Worm (Caenorhabditis elegans) whole organism, L4 larva: Measurements from ENCODE around the gene F38E9.6.

Experiments used
- ZK337.2 ChIP-seq: fragments of 200-800 bp; sonication (Bioruptor generic); IDR thresholded peaks from 2 replicates; pipeline ENCODE4 v1.3.6; 2022; ENCODE audit warnings: missing genetic modification reagents, missing genetic modification characterization, missing compliant biosample characterization
- lin-13 ChIP-seq: fragments of 150-350 bp; optimal IDR thresholded peaks from 2 replicates; lab custom pipeline; 2014; ENCODE audit warnings: missing biosample characterization, missing genetic modification reagents, missing genetic modification characterization
- unc-39 ChIP-seq: sonication (generic microtip); optimal IDR thresholded peaks from 2 replicates; lab custom pipeline; 2017; ENCODE audit warnings: missing biosample characterization, missing genetic modification characterization
- ztf-7 ChIP-seq: fragments of 150-350 bp; optimal IDR thresholded peaks from 2 replicates; lab custom pipeline; 2014; ENCODE audit warnings: missing biosample characterization, missing genetic modification characterization

ce11 chrX:16447116-16447515 lies 14.9 kb downstream of the F38E9.6 start:
- TF ChIP-seq ztf-7 (tag; lab: Kevin White, UChicago) (no peak), unc-39 (no peak), ZK337.2 (GFP tag; lab: Robert Waterston, UW) (no peak), lin-13 (GFP tag; lab: Kevin White, UChicago) (no peak)
